Fruit fly (Drosophila melanogaster) whole organism, embryonic: ENCODE results near the gene CG42766.

Source experiments
- Atf-2 ChIP-seq: fragments of 200-800 bp; sonication (Bioruptor generic); optimal IDR thresholded peaks from 2 replicates; lab custom pipeline; 2016; ENCODE audit warnings: missing biosample characterization, missing genetic modification characterization
- B-H1 ChIP-seq: fragments of 200-800 bp; sonication (Bioruptor generic); IDR thresholded peaks from 3 replicates; pipeline ENCODE4 v1.3.6; 2022; ENCODE audit warnings: missing biosample characterization, missing genetic modification characterization
- Blimp-1 ChIP-seq: fragments of 200-800 bp; sonication (Bioruptor generic); optimal IDR thresholded peaks from 3 replicates; lab custom pipeline; 2018; ENCODE audit warnings: missing biosample characterization, missing genetic modification characterization, mild to moderate bottlenecking, moderate library complexity, missing genetic modification reagents
- CG10321 ChIP-seq: fragments of 200-800 bp; sonication (Bioruptor generic); IDR thresholded peaks from 2 replicates; pipeline ENCODE4 v1.3.6; 2022; ENCODE audit warnings: missing biosample characterization, missing genetic modification characterization
- CG10462 ChIP-seq: fragments of 200-800 bp; sonication (Bioruptor generic); optimal IDR thresholded peaks from 2 replicates; lab custom pipeline; 2016; ENCODE audit warnings: missing biosample characterization, missing genetic modification characterization
- CG11696 ChIP-seq: fragments of 200-800 bp; sonication (Bioruptor generic); IDR thresholded peaks from 2 replicates; pipeline ENCODE4 v1.3.6; 2022; ENCODE audit warnings: missing biosample characterization, missing genetic modification characterization
- CG13123 ChIP-seq: fragments of 200-800 bp; sonication (Bioruptor generic); optimal IDR thresholded peaks from 2 replicates; lab custom pipeline; 2016; ENCODE audit warnings: missing biosample characterization, missing genetic modification characterization
- CG13624 ChIP-seq: fragments of 200-800 bp; sonication (Bioruptor generic); optimal IDR thresholded peaks from 2 replicates; lab custom pipeline; 2016; ENCODE audit warnings: missing biosample characterization, missing genetic modification characterization
- CG14050 ChIP-seq: fragments of 200-800 bp; sonication (Bioruptor generic); IDR thresholded peaks from 3 replicates; pipeline ENCODE4 v1.3.6; 2022; ENCODE audit warnings: missing biosample characterization, missing genetic modification characterization
- CG14965 ChIP-seq: fragments of 200-800 bp; sonication (Bioruptor generic); optimal IDR thresholded peaks from 2 replicates; lab custom pipeline; 2016; ENCODE audit warnings: missing biosample characterization, missing genetic modification characterization, borderline replicate concordance
- CG2875 ChIP-seq: fragments of 200-800 bp; sonication (Bioruptor generic); optimal IDR thresholded peaks from 2 replicates; lab custom pipeline; 2017; ENCODE audit warnings: missing biosample characterization, mild to moderate bottlenecking, missing genetic modification characterization, missing genetic modification reagents
- CG31224 ChIP-seq: fragments of 200-800 bp; sonication (Bioruptor generic); IDR thresholded peaks from 2 replicates; pipeline ENCODE4 v1.3.6; 2022; ENCODE audit warnings: missing biosample characterization, missing genetic modification characterization
- CG32767 ChIP-seq: fragments of 200-800 bp; sonication (Bioruptor generic); IDR thresholded peaks from 2 replicates; pipeline ENCODE4 v1.3.6; 2022; ENCODE audit warnings: missing biosample characterization, missing genetic modification characterization
- CG33557 ChIP-seq: fragments of 200-800 bp; sonication (Bioruptor generic); optimal IDR thresholded peaks from 2 replicates; lab custom pipeline; 2019; ENCODE audit warnings: missing biosample characterization, mild to moderate bottlenecking, missing genetic modification characterization, moderate library complexity
- CG5245 ChIP-seq: fragments of 200-800 bp; sonication (Bioruptor generic); optimal IDR thresholded peaks from 3 replicates; lab custom pipeline; 2016; ENCODE audit warnings: missing biosample characterization, missing genetic modification characterization
- CG6175 ChIP-seq: fragments of 200-800 bp; sonication (Bioruptor generic); IDR thresholded peaks from 3 replicates; pipeline ENCODE4 v1.3.6; 2022; ENCODE audit warnings: missing biosample characterization, missing genetic modification characterization
- CG7928 ChIP-seq: fragments of 200-800 bp; sonication (Bioruptor generic); optimal IDR thresholded peaks from 2 replicates; lab custom pipeline; 2017; ENCODE audit warnings: missing biosample characterization, mild to moderate bottlenecking, missing genetic modification characterization
- CG8924 ChIP-seq: fragments of 200-800 bp; optimal IDR thresholded peaks from 3 replicates; lab custom pipeline; 2019; ENCODE audit warnings: missing biosample characterization, mild to moderate bottlenecking, missing genetic modification characterization, moderate library complexity
- CG8944 ChIP-seq: fragments of 200-800 bp; sonication (Bioruptor generic); optimal IDR thresholded peaks from 3 replicates; lab custom pipeline; 2016; ENCODE audit warnings: missing biosample characterization, missing genetic modification characterization
- CG9876 ChIP-seq: fragments of 200-800 bp; sonication (Bioruptor generic); optimal IDR thresholded peaks from 2 replicates; lab custom pipeline; 2016; ENCODE audit warnings: missing biosample characterization, missing genetic modification characterization
- Dbx ChIP-seq: fragments of 200-800 bp; sonication (Bioruptor generic); IDR thresholded peaks from 3 replicates; pipeline ENCODE4 v1.3.6; 2022; ENCODE audit warnings: missing biosample characterization, missing genetic modification characterization
- Dfd ChIP-seq, 2 experiments: fragments of >200 bp; optimal IDR thresholded peaks; 2 replicates each; lab custom pipeline; 2017; ENCODE audit warnings: missing biosample characterization in 2 of 2, missing genetic modification characterization in 2 of 2
- Fer3 ChIP-seq: fragments of 200-800 bp; sonication (Bioruptor generic); optimal IDR thresholded peaks from 2 replicates; lab custom pipeline; 2018; ENCODE audit warnings: missing biosample characterization, mild to moderate bottlenecking, missing genetic modification characterization, moderate library complexity
- GATAe ChIP-seq: fragments of 200-800 bp; sonication (Bioruptor generic); conservative IDR thresholded peaks from 2 replicates; pipeline ENCODE4 v1.3.6; 2022; ENCODE audit warnings: missing biosample characterization, missing genetic modification characterization
- Hsf ChIP-seq: fragments of 200-800 bp; sonication (Bioruptor generic); optimal IDR thresholded peaks from 3 replicates; lab custom pipeline; 2016; ENCODE audit warnings: missing biosample characterization, missing genetic modification characterization
- Jarid2 ChIP-seq: fragments of 200-800 bp; sonication (Bioruptor generic); optimal IDR thresholded peaks from 3 replicates; lab custom pipeline; 2017; ENCODE audit warnings: mild to moderate bottlenecking, missing biosample characterization, missing genetic modification reagents, missing genetic modification characterization
- Max ChIP-seq: fragments of 200-800 bp; sonication (Bioruptor generic); optimal IDR thresholded peaks from 2 replicates; lab custom pipeline; 2016; ENCODE audit warnings: missing biosample characterization, mild to moderate bottlenecking, missing genetic modification characterization
- Sox102F ChIP-seq: fragments of 200-800 bp; sonication (Bioruptor generic); optimal IDR thresholded peaks from 2 replicates; lab custom pipeline; 2018; ENCODE audit warnings: missing biosample characterization, mild to moderate bottlenecking, missing genetic modification characterization, moderate library complexity
- btn ChIP-seq: fragments of 200-800 bp; sonication (Bioruptor generic); optimal IDR thresholded peaks from 2 replicates; lab custom pipeline; 2016; ENCODE audit warnings: missing biosample characterization, missing genetic modification characterization
- cad ChIP-seq: fragments of >200 bp; optimal IDR thresholded peaks from 2 replicates; lab custom pipeline; 2017; ENCODE audit warnings: missing biosample characterization, missing genetic modification characterization
- chn ChIP-seq: fragments of 200-800 bp; sonication (Bioruptor generic); optimal IDR thresholded peaks from 2 replicates; lab custom pipeline; 2016; ENCODE audit warnings: missing biosample characterization, missing genetic modification characterization
- dpn ChIP-seq, 2 experiments: fragments of 200-800 bp; sonication (Bioruptor generic); optimal IDR thresholded peaks; 3 replicates each; lab custom pipeline; 2016; ENCODE audit warnings: missing biosample characterization in 2 of 2, missing genetic modification characterization in 2 of 2
- ewg ChIP-seq: fragments of 200-800 bp; sonication (Bioruptor generic); optimal IDR thresholded peaks from 3 replicates; lab custom pipeline; 2017; ENCODE audit warnings: mild to moderate bottlenecking, missing biosample characterization, missing genetic modification reagents, missing genetic modification characterization
- fd102C ChIP-seq: fragments of 200-800 bp; sonication (Bioruptor generic); optimal IDR thresholded peaks from 2 replicates; lab custom pipeline; 2018; ENCODE audit warnings: missing biosample characterization, mild to moderate bottlenecking, missing genetic modification characterization, moderate library complexity
- ftz-f1 ChIP-seq: fragments of 200-800 bp; sonication (Bioruptor generic); optimal IDR thresholded peaks from 2 replicates; lab custom pipeline; 2016; ENCODE audit warnings: missing biosample characterization, missing genetic modification characterization
- grau ChIP-seq: fragments of 200-800 bp; optimal IDR thresholded peaks from 3 replicates; lab custom pipeline; 2019; ENCODE audit warnings: missing biosample characterization, mild to moderate bottlenecking, missing genetic modification characterization, moderate library complexity
- gro ChIP-seq: fragments of 200-800 bp; sonication (Bioruptor generic); optimal IDR thresholded peaks from 2 replicates; lab custom pipeline; 2016; ENCODE audit warnings: missing biosample characterization, missing genetic modification characterization
- jing ChIP-seq: fragments of 200-800 bp; sonication (Bioruptor generic); optimal IDR thresholded peaks from 2 replicates; lab custom pipeline; 2018; ENCODE audit warnings: missing biosample characterization, mild to moderate bottlenecking, missing genetic modification characterization
- jumu ChIP-seq: fragments of 200-800 bp; sonication (Bioruptor generic); optimal IDR thresholded peaks from 3 replicates; lab custom pipeline; 2016; ENCODE audit warnings: missing biosample characterization, missing genetic modification characterization
- lilli ChIP-seq: fragments of 200-800 bp; sonication (Bioruptor generic); optimal IDR thresholded peaks from 3 replicates; lab custom pipeline; 2016; ENCODE audit warnings: missing biosample characterization, missing genetic modification characterization
- lmd ChIP-seq: fragments of 200-800 bp; sonication (Bioruptor generic); IDR thresholded peaks from 2 replicates; pipeline ENCODE4 v1.3.6; 2022; ENCODE audit warnings: missing biosample characterization, missing genetic modification characterization
- mld ChIP-seq: fragments of 200-800 bp; sonication (Bioruptor generic); IDR thresholded peaks from 3 replicates; pipeline ENCODE4 v1.3.6; 2022; ENCODE audit warnings: missing biosample characterization, missing genetic modification characterization; ENCODE audit not compliant: partially characterized antibody
- nom ChIP-seq: fragments of 200-800 bp; sonication (Bioruptor generic); optimal IDR thresholded peaks from 2 replicates; lab custom pipeline; 2017; ENCODE audit warnings: missing biosample characterization, missing genetic modification characterization, mild to moderate bottlenecking, moderate library complexity, missing genetic modification reagents
- peb ChIP-seq: fragments of 200-800 bp; sonication (Bioruptor generic); IDR thresholded peaks from 2 replicates; pipeline ENCODE4 v1.3.6; 2022; ENCODE audit warnings: missing biosample characterization, missing genetic modification characterization
- pnt ChIP-seq: fragments of 200-800 bp; sonication (Bioruptor generic); optimal IDR thresholded peaks from 3 replicates; lab custom pipeline; 2016; ENCODE audit warnings: missing biosample characterization, missing genetic modification characterization
- rib ChIP-seq: fragments of 200-800 bp; sonication (Bioruptor generic); IDR thresholded peaks from 2 replicates; pipeline ENCODE4 v1.3.6; 2022; ENCODE audit warnings: missing biosample characterization, missing genetic modification characterization
- scrt ChIP-seq: fragments of 200-800 bp; sonication (Bioruptor generic); optimal IDR thresholded peaks from 2 replicates; lab custom pipeline; 2018; ENCODE audit warnings: missing biosample characterization, mild to moderate bottlenecking, missing genetic modification characterization, moderate library complexity
- sd ChIP-seq: fragments of 200-800 bp; sonication (Bioruptor generic); optimal IDR thresholded peaks from 3 replicates; lab custom pipeline; 2018; ENCODE audit warnings: missing biosample characterization, mild to moderate bottlenecking, missing genetic modification characterization, moderate library complexity
- tll ChIP-seq, 2 experiments: fragments of 200-800 bp in 1 of 2; fragments of >200 bp in 1 of 2; sonication (Bioruptor generic) in 1 of 2; optimal IDR thresholded peaks; 2 replicates each; lab custom pipeline; 2017 to 2019; ENCODE audit warnings: missing biosample characterization in 2 of 2, missing genetic modification characterization in 2 of 2, mild to moderate bottlenecking in 1 of 2, moderate library complexity in 1 of 2
- vnd ChIP-seq: fragments of 200-800 bp; sonication (Bioruptor generic); IDR thresholded peaks from 3 replicates; pipeline ENCODE4 v1.3.6; 2022; ENCODE audit warnings: missing biosample characterization, missing genetic modification characterization; ENCODE audit not compliant: partially characterized antibody
- wor ChIP-seq: fragments of 200-800 bp; sonication (Bioruptor generic); IDR thresholded peaks from 2 replicates; pipeline ENCODE4 v1.3.6; 2022; ENCODE audit warnings: missing biosample characterization, missing genetic modification characterization
- yki ChIP-seq: fragments of >200 bp; optimal IDR thresholded peaks from 3 replicates; lab custom pipeline; 2018
- z ChIP-seq: fragments of 200-800 bp; sonication (Bioruptor generic); IDR thresholded peaks from 3 replicates; pipeline ENCODE4 v1.3.6; 2022; ENCODE audit warnings: missing biosample characterization, missing genetic modification characterization

CG42766 gene

DNA sequence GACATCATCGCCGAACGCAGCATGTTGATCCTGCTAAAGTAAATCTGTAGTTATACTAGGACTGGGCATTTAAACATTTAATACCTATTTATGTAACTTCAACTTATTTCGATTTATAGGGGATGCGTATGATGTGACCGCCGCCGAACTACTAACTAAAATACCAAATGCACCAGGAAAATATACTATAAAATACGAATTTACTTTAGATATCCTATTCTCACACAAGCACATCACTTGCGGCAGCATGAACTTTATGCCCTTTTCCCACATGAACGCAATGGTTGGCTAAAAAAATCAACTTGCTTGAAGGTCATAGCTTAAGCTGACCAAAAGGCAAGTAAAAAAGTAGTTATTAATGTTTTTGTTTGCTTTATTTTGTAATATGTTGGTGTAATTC is 10.0 kb downstream of the CG42766 start, which contains the start of gene ND-20 (continued):
- TF ChIP-seq CG8924 (tag; lab: Kevin White, UChicago) (peak; percentile 28), Dfd (GFP tag; optimal IDR thresholded peaks at IDR 0.05; lab: Kevin White, UChicago) (peak in 1 of 2 experiments; percentile 77), CG14050 (GFP tag; lab: Robert Waterston, UW) (no peak), CG2875 (no peak), yki (lab: Kevin White, UChicago) (no peak), Jarid2 (GFP tag; lab: Kevin White, UChicago) (no peak), CG10321 (GFP tag; lab: Robert Waterston, UW) (no peak), gro (GFP tag; lab: Kevin White, UChicago) (no peak), lilli (GFP tag; lab: Kevin White, UChicago) (peak; percentile 47), rib (GFP tag; lab: Robert Waterston, UW) (no peak), CG8944 (GFP tag; lab: Kevin White, UChicago) (no peak), vnd (GFP tag; lab: Robert Waterston, UW) (no peak), mld (GFP tag; lab: Robert Waterston, UW) (no peak), z (GFP tag; lab: Robert Waterston, UW) (no peak), wor (GFP tag; lab: Robert Waterston, UW) (no peak), CG31224 (GFP tag; lab: Robert Waterston, UW) (no peak), B-H1 (GFP tag; lab: Robert Waterston, UW) (no peak), Fer3 (no peak), sd (tag; lab: Kevin White, UChicago) (no peak), CG11696 (GFP tag; lab: Robert Waterston, UW) (no peak), chn (GFP tag; lab: Kevin White, UChicago) (no peak), dpn (GFP tag; optimal IDR thresholded peaks at IDR 0.05; lab: Kevin White, UChicago) (peak in 1 of 2 experiments; percentile 17), scrt (GFP tag; lab: Kevin White, UChicago) (no peak), Atf-2 (no peak), cad (no peak), peb (GFP tag; lab: Robert Waterston, UW) (no peak), CG13624 (GFP tag; lab: Kevin White, UChicago) (no peak), Sox102F (GFP tag; lab: Kevin White, UChicago) (no peak), CG14965 (GFP tag; lab: Kevin White, UChicago) (no peak), CG7928 (GFP tag; lab: Kevin White, UChicago) (no peak), CG32767 (no peak), ewg (peak; percentile 52), CG6175 (GFP tag; lab: Robert Waterston, UW) (no peak), ftz-f1 (GFP tag; lab: Kevin White, UChicago) (peak; percentile 90), tll (GFP tag; optimal IDR thresholded peaks at IDR 0.05; lab: Kevin White, UChicago) (no peak), btn (GFP tag; lab: Kevin White, UChicago) (no peak), jumu (GFP tag; lab: Kevin White, UChicago) (no peak), CG5245 (GFP tag; lab: Kevin White, UChicago) (no peak), GATAe (GFP tag; lab: Robert Waterston, UW) (no peak), pnt (peak; percentile 14), CG10462 (GFP tag; lab: Kevin White, UChicago) (no peak), Max (GFP tag; lab: Kevin White, UChicago) (no peak), fd102C (no peak), CG9876 (GFP tag; lab: Kevin White, UChicago) (peak; percentile 18), lmd (no peak), nom (GFP tag; lab: Kevin White, UChicago) (no peak), grau (peak; percentile 40), jing (GFP tag; lab: Kevin White, UChicago) (no peak), Dbx (GFP tag; lab: Robert Waterston, UW) (no peak), CG13123 (GFP tag; lab: Kevin White, UChicago) (no peak), Blimp-1 (no peak), CG33557 (GFP tag; lab: Kevin White, UChicago) (no peak), Hsf (GFP tag; lab: Kevin White, UChicago) (peak; percentile 1)
